Worm (Caenorhabditis elegans) whole organism, L2 larva: ENCODE measurements around the gene par-1.

Experiments used
- ama-1 ChIP-seq: fragments of 150-350 bp; optimal IDR thresholded peaks from 2 replicates; lab custom pipeline; 2018; ENCODE audit warnings: inconsistent platforms
- nhr-129 ChIP-seq: fragments of 150-350 bp; optimal IDR thresholded peaks from 2 replicates; lab custom pipeline; 2014; ENCODE audit warnings: missing biosample characterization, missing genetic modification characterization
- sem-4 ChIP-seq: fragments of 150-350 bp; optimal IDR thresholded peaks from 2 replicates; lab custom pipeline; 2014; ENCODE audit warnings: missing biosample characterization, missing genetic modification reagents, missing genetic modification characterization

- TF ChIP-seq nhr-129 (tag; lab: Kevin White, UChicago) (no peak), sem-4 (tag; lab: Kevin White, UChicago) (no peak), ama-1 (no peak)
Observed at ce11 chrV:14146199-14146598, 1.0 kb upstream of the par-1 start, which contains the start of gene acs-10.
